Worm (Caenorhabditis elegans) whole organism, late embryonic: ENCODE data around the gene gpa-13.

Experiments used
- C08G9.2 ChIP-seq: sonication (generic microtip); optimal IDR thresholded peaks from 2 replicates; lab custom pipeline; 2016; ENCODE audit warnings: mild to moderate bottlenecking, missing genetic modification characterization, moderate library complexity, missing compliant biosample characterization
- F13H6.1 ChIP-seq: sonication (generic microtip); optimal IDR thresholded peaks from 2 replicates; lab custom pipeline; 2016; ENCODE audit warnings: missing genetic modification characterization, missing compliant biosample characterization
- K09A11.1 ChIP-seq: sonication (generic microtip); optimal IDR thresholded peaks from 2 replicates; lab custom pipeline; 2017; ENCODE audit warnings: antibody characterized with exemption, mild to moderate bottlenecking, missing genetic modification characterization, missing compliant biosample characterization; ENCODE audit not compliant: insufficient read depth
- ama-1 ChIP-seq: fragments of 150-350 bp; optimal IDR thresholded peaks from 2 replicates; lab custom pipeline; 2014
- ceh-18 ChIP-seq: sonication (generic microtip); optimal IDR thresholded peaks from 2 replicates; lab custom pipeline; 2016; ENCODE audit warnings: missing genetic modification characterization, missing compliant biosample characterization
- ceh-19 ChIP-seq: fragments of 200-800 bp; sonication (Bioruptor generic); optimal IDR thresholded peaks from 2 replicates; lab custom pipeline; 2018; ENCODE audit warnings: mild to moderate bottlenecking, missing genetic modification characterization, missing compliant biosample characterization
- ceh-2 ChIP-seq: sonication (generic microtip); optimal IDR thresholded peaks from 2 replicates; lab custom pipeline; 2016; ENCODE audit warnings: missing genotype, missing genetic modification characterization, missing compliant biosample characterization
- ceh-22 ChIP-seq: sonication (generic microtip); optimal IDR thresholded peaks from 2 replicates; lab custom pipeline; 2017; ENCODE audit warnings: missing biosample characterization, missing genetic modification characterization
- ceh-30 ChIP-seq: fragments of 150-350 bp; optimal IDR thresholded peaks from 2 replicates; lab custom pipeline; 2014; ENCODE audit warnings: missing biosample characterization, missing genetic modification characterization
- ceh-31 ChIP-seq: sonication (generic microtip); optimal IDR thresholded peaks from 2 replicates; lab custom pipeline; 2016; ENCODE audit warnings: missing genetic modification characterization, missing compliant biosample characterization
- ceh-34 ChIP-seq: sonication (generic microtip); optimal IDR thresholded peaks from 2 replicates; lab custom pipeline; 2016; ENCODE audit warnings: mild to moderate bottlenecking, missing genetic modification characterization, missing compliant biosample characterization
- ceh-45 ChIP-seq: fragments of 200-800 bp; sonication (Bioruptor generic); IDR thresholded peaks from 2 replicates; pipeline ENCODE4 v1.3.6; 2022; ENCODE audit warnings: missing genetic modification reagents, missing genetic modification characterization, missing compliant biosample characterization
- che-1 ChIP-seq: sonication (generic microtip); optimal IDR thresholded peaks from 2 replicates; lab custom pipeline; 2016; ENCODE audit warnings: mild to moderate bottlenecking, missing genetic modification characterization, missing compliant biosample characterization
- dmd-4 ChIP-seq: sonication (generic microtip); optimal IDR thresholded peaks from 2 replicates; lab custom pipeline; 2016; ENCODE audit warnings: borderline replicate concordance, missing genetic modification characterization, missing compliant biosample characterization
- dve-1 ChIP-seq: sonication (generic microtip); optimal IDR thresholded peaks from 2 replicates; lab custom pipeline; 2017; ENCODE audit warnings: antibody characterized with exemption, mild to moderate bottlenecking, missing genetic modification characterization, missing compliant biosample characterization
- elt-2 ChIP-seq: sonication (generic microtip); optimal IDR thresholded peaks from 2 replicates; lab custom pipeline; 2016; ENCODE audit warnings: missing genetic modification reagents, missing genetic modification characterization, missing compliant biosample characterization
- elt-4 ChIP-seq: sonication (generic microtip); optimal IDR thresholded peaks from 2 replicates; lab custom pipeline; 2016; ENCODE audit warnings: missing genetic modification characterization, missing compliant biosample characterization
- eyg-1 ChIP-seq: sonication (generic microtip); optimal IDR thresholded peaks from 2 replicates; lab custom pipeline; 2016; ENCODE audit warnings: missing genotype, missing genetic modification characterization, missing compliant biosample characterization
- fax-1 ChIP-seq: sonication (generic microtip); optimal IDR thresholded peaks from 2 replicates; lab custom pipeline; 2016; ENCODE audit warnings: missing genotype, missing genetic modification characterization, missing compliant biosample characterization
- fkh-10 ChIP-seq: fragments of 150-350 bp; optimal IDR thresholded peaks from 2 replicates; lab custom pipeline; 2014; ENCODE audit warnings: missing biosample characterization, missing genetic modification reagents, missing genetic modification characterization
- fkh-6 ChIP-seq: sonication (generic microtip); optimal IDR thresholded peaks from 2 replicates; lab custom pipeline; 2016; ENCODE audit warnings: missing genetic modification characterization, missing compliant biosample characterization
- hlh-15 ChIP-seq: sonication (generic microtip); optimal IDR thresholded peaks from 2 replicates; lab custom pipeline; 2016; ENCODE audit warnings: missing genetic modification characterization, missing compliant biosample characterization
- hlh-30 ChIP-seq: sonication (generic microtip); optimal IDR thresholded peaks from 2 replicates; lab custom pipeline; 2017; ENCODE audit warnings: antibody characterized with exemption, missing genetic modification characterization, missing compliant biosample characterization; ENCODE audit not compliant: insufficient read depth
- mec-3 ChIP-seq: sonication (generic microtip); optimal IDR thresholded peaks from 2 replicates; lab custom pipeline; 2016; ENCODE audit warnings: borderline replicate concordance, missing genetic modification characterization, missing compliant biosample characterization
- nhr-11 ChIP-seq: fragments of 150-350 bp; optimal IDR thresholded peaks from 2 replicates; lab custom pipeline; 2014; ENCODE audit warnings: missing biosample characterization, missing genetic modification characterization
- nhr-232 ChIP-seq: sonication (generic microtip); optimal IDR thresholded peaks from 2 replicates; lab custom pipeline; 2016; ENCODE audit warnings: missing genetic modification characterization, missing compliant biosample characterization
- pax-1 ChIP-seq: fragments of 150-350 bp; optimal IDR thresholded peaks from 2 replicates; lab custom pipeline; 2014; ENCODE audit warnings: missing biosample characterization, missing genetic modification characterization
- pros-1 ChIP-seq: fragments of 150-350 bp; optimal IDR thresholded peaks from 2 replicates; lab custom pipeline; 2014; ENCODE audit warnings: missing biosample characterization, missing genetic modification reagents, missing genetic modification characterization
- sdc-2 ChIP-seq: sonication (generic microtip); optimal IDR thresholded peaks from 2 replicates; lab custom pipeline; 2016; ENCODE audit warnings: missing genotype, missing genetic modification characterization, missing compliant biosample characterization
- sox-2 ChIP-seq: fragments of 200-800 bp; sonication (Bioruptor generic); IDR thresholded peaks from 2 replicates; pipeline ENCODE4 v1.3.6; 2022; ENCODE audit warnings: missing genetic modification reagents, missing genetic modification characterization, missing compliant biosample characterization
- tbx-2 ChIP-seq: sonication (generic microtip); optimal IDR thresholded peaks from 2 replicates; lab custom pipeline; 2016; ENCODE audit warnings: missing genetic modification characterization, missing compliant biosample characterization
- unc-3 ChIP-seq, 2 experiments: fragments of 200-800 bp in 1 of 2; sonication (Bioruptor generic) in 1 of 2; sonication (generic microtip) in 1 of 2; conservative IDR thresholded peaks in 1 of 2; optimal IDR thresholded peaks in 1 of 2; 2 replicates each; pipeline versions ENCODE4 v1.3.6 to Lab custom; 2016 to 2022; ENCODE audit warnings: missing compliant biosample characterization in 2 of 2, missing genetic modification characterization in 2 of 2, missing genetic modification reagents in 1 of 2
- zip-5 ChIP-seq: sonication (generic microtip); optimal IDR thresholded peaks from 2 replicates; lab custom pipeline; 2016; ENCODE audit warnings: missing genetic modification characterization, missing compliant biosample characterization
- ztf-16 ChIP-seq: sonication (generic microtip); optimal IDR thresholded peaks from 2 replicates; lab custom pipeline; 2017; ENCODE audit warnings: missing genetic modification characterization, missing compliant biosample characterization

Gene gpa-13

DNA sequence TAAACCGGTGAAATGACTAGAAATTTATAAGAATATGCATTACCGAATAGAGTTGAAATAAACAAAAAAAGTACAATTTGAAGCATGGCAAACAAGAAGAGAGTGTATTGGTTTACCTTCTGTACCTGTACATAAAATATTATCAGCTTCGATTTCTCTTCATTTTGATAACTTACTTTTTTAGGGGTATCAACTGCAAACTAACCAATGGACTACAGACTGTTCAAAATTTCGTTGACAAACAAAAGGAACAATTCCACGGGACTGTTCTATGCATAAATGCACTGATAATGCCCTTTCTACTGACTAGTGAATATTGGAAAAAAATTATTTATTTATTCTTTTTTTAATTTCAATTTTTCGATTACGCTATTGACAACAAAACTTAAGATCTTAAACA, 43.3 kb upstream of the gpa-13 start, which contains the start of gene ugt-6:
ugt-6 (minus strand) TSS at position 233 of the 400 bp plus-strand sequence.
- TF ChIP-seq fax-1 (tag; lab: Kevin White, UChicago) = no peak

DNA sequence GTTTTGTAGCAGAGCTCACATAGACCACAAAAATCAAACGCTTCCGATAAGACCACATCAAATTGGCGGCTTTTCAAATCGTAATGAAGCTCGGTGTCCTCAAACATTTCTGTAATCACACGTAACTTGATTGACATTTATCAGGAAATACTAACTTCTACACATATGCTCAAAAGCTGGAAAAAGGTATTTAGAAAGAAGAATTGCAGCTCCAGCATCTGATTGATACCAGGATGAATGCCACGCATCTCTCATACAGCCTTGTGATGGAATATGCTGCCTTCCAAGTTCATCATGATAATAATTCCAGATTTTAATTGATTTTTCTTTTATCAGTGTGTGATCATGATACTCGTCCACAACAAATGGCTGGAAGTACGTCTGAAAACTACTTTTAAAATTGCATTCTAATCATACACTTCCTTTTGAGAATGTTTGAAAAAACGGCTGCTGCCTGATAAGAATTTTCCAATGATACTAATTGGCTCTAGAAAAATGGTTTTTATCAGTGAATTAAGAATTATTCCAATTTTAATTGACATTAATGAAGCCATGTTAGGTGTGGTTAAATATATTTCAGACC, 42.3 kb upstream of the gpa-13 start:
- TF ChIP-seq fkh-6 (tag; lab: Kevin White, UChicago) (no peak), pax-1 (tag; lab: Kevin White, UChicago) (no peak), nhr-11 (tag; lab: Kevin White, UChicago) (no peak), dve-1 (tag; lab: Kevin White, UChicago) (no peak), elt-4 (tag; lab: Kevin White, UChicago) (no peak), che-1 (no peak), ceh-30 (no peak), C08G9.2 (tag; lab: Kevin White, UChicago) (no peak), ama-1 (lab: Kevin White, UChicago) (no peak), ceh-22 (tag; lab: Kevin White, UChicago) (no peak), ceh-2 (tag; lab: Kevin White, UChicago) (no peak), ztf-16 (tag; lab: Kevin White, UChicago) (no peak)

DNA sequence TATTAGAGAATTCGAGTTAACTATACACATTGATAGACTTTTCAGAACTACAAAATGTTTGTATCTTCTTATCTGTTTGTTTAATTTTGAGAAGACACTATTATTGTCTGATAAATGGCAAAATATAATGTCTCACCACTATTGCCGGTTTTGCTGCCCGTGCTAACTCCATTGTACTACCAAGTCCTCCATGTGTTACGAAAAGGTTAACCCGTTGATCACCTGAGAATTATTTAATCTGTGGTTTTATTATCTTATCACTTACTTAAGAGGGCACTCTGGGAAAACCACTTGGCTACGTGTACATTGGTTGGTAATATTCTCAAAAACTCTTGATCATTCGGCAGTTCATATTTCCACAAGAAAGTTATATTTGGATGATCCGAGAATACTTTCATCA, 41.2 kb upstream of the gpa-13 start:
- peak; percentile 16 for TF ChIP-seq elt-2 (tag; lab: Kevin White, UChicago)
- no peak for TF ChIP-seq ceh-19
- no peak for TF ChIP-seq ceh-34 (tag; lab: Kevin White, UChicago)

DNA sequence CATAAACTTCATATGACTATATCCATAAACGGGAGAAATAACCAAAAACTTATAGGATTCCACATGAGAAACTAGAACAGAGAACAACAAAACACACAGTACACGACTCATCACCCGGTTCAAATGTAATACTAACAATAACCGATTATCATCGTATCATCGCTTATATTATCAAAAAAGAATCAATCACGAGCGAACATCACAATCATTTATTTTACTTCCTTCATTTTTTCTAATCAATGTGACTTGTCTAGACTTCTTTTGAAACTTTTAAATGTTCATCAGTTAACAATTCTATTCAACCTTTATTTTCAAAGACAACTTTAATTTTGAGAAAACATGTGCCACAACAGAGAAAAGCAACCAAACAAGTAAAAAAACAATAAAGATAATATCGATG, 40.5 kb upstream of the gpa-13 start, which contains the start of gene ugt-4:
ugt-4 (minus strand) TSS at position 141 of the 400 bp plus-strand sequence.
- TF ChIP-seq tbx-2 (no peak), elt-2 (tag; lab: Kevin White, UChicago) (peak; percentile 21)

DNA sequence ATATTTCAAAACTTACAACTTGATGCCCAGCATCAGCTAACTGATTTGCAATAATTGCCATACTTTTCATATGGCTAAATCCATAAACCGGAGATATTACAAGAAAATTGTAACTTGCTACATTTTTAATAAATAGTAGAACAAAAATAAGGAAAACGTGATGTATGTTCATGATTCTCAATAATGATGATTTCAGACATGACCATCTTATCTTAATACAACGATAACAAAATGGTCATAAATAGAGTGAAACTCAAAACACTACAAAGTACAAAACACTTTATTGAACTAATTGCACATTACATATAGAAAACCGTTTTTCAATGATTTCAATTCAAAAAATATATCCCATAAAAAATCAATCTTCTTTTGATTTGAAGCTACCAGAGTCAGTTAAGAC, 38.0 kb upstream of the gpa-13 start, which contains the start of gene ugt-5:
ugt-5 (minus strand) TSS at position 214 of the 400 bp plus-strand sequence.
- no peak for TF ChIP-seq K09A11.1 (tag; lab: Kevin White, UChicago)
- TF ChIP-seq dmd-4 (tag; lab: Kevin White, UChicago) = no peak
- TF ChIP-seq ceh-18 (tag; lab: Kevin White, UChicago) = no peak
- no peak for TF ChIP-seq nhr-232
- TF ChIP-seq eyg-1 (tag; lab: Kevin White, UChicago) = no peak
- no peak for TF ChIP-seq ceh-19
- no peak for TF ChIP-seq pros-1

DNA sequence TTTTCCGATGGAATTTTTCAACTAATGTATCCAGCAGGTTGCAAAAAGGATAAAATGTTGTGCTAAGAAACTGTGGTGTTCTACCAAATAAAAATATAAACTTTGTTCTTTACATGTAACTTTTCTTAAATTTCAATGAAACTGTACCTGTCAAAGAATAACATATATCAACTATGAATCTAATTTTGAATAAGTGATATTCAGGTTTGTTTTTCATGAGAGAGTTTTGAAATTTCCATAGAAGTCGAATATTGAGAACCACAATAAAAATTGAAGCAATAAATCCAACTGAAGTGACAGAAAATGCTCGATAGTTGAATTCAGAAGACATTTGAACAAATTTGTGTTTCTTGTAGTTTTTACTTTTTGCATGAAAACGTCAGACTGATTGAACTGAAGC, 35.4 kb upstream of the gpa-13 start, which contains the start of gene srbc-43:
srbc-43 (minus strand) TSS at position 331 of the 400 bp plus-strand sequence.
- TF ChIP-seq ceh-31 (tag; lab: Kevin White, UChicago) (no peak), ceh-30 (no peak), hlh-30 (no peak)

DNA sequence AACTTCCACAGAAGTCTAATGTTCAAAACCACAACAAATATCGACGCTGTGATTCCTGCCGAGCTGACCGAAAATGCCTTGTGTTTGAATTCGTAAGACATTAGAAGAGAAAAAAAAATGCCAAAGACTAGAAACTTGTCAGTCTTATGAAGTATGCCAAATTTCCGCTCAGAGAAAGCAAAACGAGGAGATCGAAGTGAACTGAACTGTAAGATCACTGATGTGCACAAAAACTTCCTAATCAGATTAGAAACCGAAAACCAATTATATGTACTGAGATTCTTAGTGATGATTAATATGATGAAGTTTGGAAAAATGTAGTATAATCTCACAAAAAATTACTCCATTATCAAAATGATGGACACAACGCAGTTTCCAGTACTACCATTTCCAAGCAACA, 33.7 kb upstream of the gpa-13 start, which contains the start of gene srbc-44:
srbc-44 (minus strand) TSS at position 101 of the 400 bp plus-strand sequence.
- TF ChIP-seq nhr-232 = no peak
- no peak for TF ChIP-seq elt-4 (tag; lab: Kevin White, UChicago)
- TF ChIP-seq sdc-2 = no peak
- no peak for TF ChIP-seq zip-5 (tag; lab: Kevin White, UChicago)

DNA sequence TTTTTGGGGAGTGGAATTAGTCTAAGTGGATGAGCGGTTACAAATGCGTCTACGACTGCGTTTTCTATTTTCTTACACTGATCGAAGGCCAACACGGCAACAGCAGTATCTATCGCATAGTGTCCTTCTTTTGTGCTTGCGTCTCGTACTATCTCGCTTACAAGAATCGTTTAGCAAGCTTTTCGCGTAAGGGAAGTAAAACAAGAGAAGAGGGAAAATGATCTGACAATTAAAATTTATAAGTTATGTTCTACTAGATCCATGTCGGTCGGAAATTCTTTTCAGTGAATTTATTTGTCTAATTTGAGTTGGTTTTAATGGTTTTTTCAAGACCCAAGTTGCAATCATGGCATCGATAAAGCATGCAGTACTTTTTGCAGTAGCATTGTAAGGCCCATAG, 32.3 kb upstream of the gpa-13 start, which contains the start of gene fkb-4:
fkb-4 (minus strand) TSS at position 101 of the 400 bp plus-strand sequence.
- TF ChIP-seq fkh-10 (GFP tag; lab: Kevin White, UChicago) (no peak), F13H6.1 (tag; lab: Kevin White, UChicago) (no peak), unc-3 (GFP tag; conservative IDR thresholded peaks at IDR 0.05; lab: Robert Waterston, UW) (no peak), unc-3 (tag; optimal IDR thresholded peaks at IDR 0.05; lab: Kevin White, UChicago) (no peak), elt-4 (tag; lab: Kevin White, UChicago) (no peak), ceh-45 (GFP tag; lab: Robert Waterston, UW) (no peak), nhr-232 (no peak), elt-2 (tag; lab: Kevin White, UChicago) (no peak), mec-3 (no peak), sox-2 (GFP tag; lab: Robert Waterston, UW) (no peak), ceh-19 (no peak), zip-5 (tag; lab: Kevin White, UChicago) (no peak), hlh-15 (tag; lab: Kevin White, UChicago) (no peak), C08G9.2 (tag; lab: Kevin White, UChicago) (no peak)
- TF ChIP-seq, all 69 proteins: peak for 0
